Worm (Caenorhabditis elegans) whole organism, mixed stage, embryonic: ENCODE results near the gene blos-4.

Source experiments
- blmp-1 ChIP-seq: fragments of 150-350 bp; optimal IDR thresholded peaks from 2 replicates; lab custom pipeline; 2014; ENCODE audit warnings: missing biosample characterization, missing genetic modification characterization
- ceh-39 ChIP-seq: fragments of 150-350 bp; optimal IDR thresholded peaks from 2 replicates; lab custom pipeline; 2014; ENCODE audit warnings: missing biosample characterization, missing genetic modification characterization
- ces-1 ChIP-seq: fragments of 150-350 bp; optimal IDR thresholded peaks from 2 replicates; lab custom pipeline; 2014; ENCODE audit warnings: missing biosample characterization, missing genetic modification reagents, missing genetic modification characterization
- elt-3 ChIP-seq: fragments of 150-350 bp; optimal IDR thresholded peaks from 2 replicates; lab custom pipeline; 2014; ENCODE audit warnings: missing biosample characterization, missing genetic modification characterization
- ham-2 ChIP-seq: fragments of 200-800 bp; sonication (Bioruptor generic); optimal IDR thresholded peaks from 2 replicates; lab custom pipeline; 2018; ENCODE audit warnings: mild to moderate bottlenecking, missing genetic modification characterization, missing compliant biosample characterization
- lin-13 ChIP-seq: fragments of 150-350 bp; optimal IDR thresholded peaks from 2 replicates; lab custom pipeline; 2014; ENCODE audit warnings: missing biosample characterization, missing genetic modification characterization
- nhr-12 ChIP-seq: fragments of 150-350 bp; optimal IDR thresholded peaks from 2 replicates; lab custom pipeline; 2014; ENCODE audit warnings: missing biosample characterization, missing genetic modification characterization
- nhr-28 ChIP-seq: fragments of 150-350 bp; optimal IDR thresholded peaks from 2 replicates; lab custom pipeline; 2014; ENCODE audit warnings: missing biosample characterization, missing genetic modification characterization
- nhr-76 ChIP-seq: sonication (generic microtip); optimal IDR thresholded peaks from 2 replicates; lab custom pipeline; 2017; ENCODE audit warnings: missing biosample characterization, missing genetic modification characterization
- pha-4 ChIP-seq: fragments of 150-350 bp; optimal IDR thresholded peaks from 2 replicates; lab custom pipeline; 2018; ENCODE audit warnings: missing biosample characterization, missing genetic modification reagents, missing genetic modification characterization
- tbx-8 ChIP-seq: fragments of 200-800 bp; sonication (Bioruptor generic); optimal IDR thresholded peaks from 2 replicates; lab custom pipeline; 2018; ENCODE audit warnings: mild to moderate bottlenecking, missing genetic modification characterization, moderate library complexity, missing compliant biosample characterization
- unc-62 ChIP-seq: fragments of 150-350 bp; optimal IDR thresholded peaks from 2 replicates; lab custom pipeline; 2014; ENCODE audit warnings: missing biosample characterization, missing genetic modification reagents, missing genetic modification characterization

DNA sequence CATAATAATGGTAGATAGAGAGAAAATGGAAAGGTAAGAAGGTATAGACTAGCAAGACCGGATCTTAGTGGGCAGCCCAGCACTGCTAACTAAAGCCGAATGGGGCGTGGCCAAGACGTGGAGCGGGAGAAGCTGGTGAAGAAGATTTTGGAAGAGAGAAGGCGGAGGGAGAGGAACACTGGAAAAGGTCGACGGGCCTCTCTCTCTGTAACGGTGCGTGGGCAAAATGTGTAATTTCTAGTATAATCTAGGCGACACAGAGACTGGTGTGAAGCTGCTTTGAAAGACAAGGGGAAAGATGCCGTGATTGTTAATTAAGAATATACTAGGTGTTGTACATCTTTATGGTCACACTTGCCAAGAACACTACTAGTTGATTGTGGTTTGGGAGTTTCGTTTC, 11.0 kb downstream of the blos-4 start, which contains the start of gene F13H8.5:
- TF ChIP-seq blmp-1 (tag; lab: Kevin White, UChicago) (no peak), ham-2 (GFP tag; lab: Kevin White, UChicago) (no peak), nhr-76 (tag; lab: Kevin White, UChicago) (no peak), elt-3 (tag; lab: Kevin White, UChicago) (no peak), nhr-28 (tag; lab: Kevin White, UChicago) (no peak), ces-1 (GFP tag; lab: Kevin White, UChicago) (no peak), tbx-8 (GFP tag; lab: Kevin White, UChicago) (no peak), lin-13 (tag; lab: Kevin White, UChicago) (no peak), pha-4 (tag; lab: Kevin White, UChicago) (no peak), nhr-12 (tag; lab: Kevin White, UChicago) (no peak), unc-62 (no peak), ceh-39 (tag; lab: Kevin White, UChicago) (no peak)
